Worm (Caenorhabditis elegans): ENCODE results near the gene F57F5.3.

F57F5.3 gene

DNA sequence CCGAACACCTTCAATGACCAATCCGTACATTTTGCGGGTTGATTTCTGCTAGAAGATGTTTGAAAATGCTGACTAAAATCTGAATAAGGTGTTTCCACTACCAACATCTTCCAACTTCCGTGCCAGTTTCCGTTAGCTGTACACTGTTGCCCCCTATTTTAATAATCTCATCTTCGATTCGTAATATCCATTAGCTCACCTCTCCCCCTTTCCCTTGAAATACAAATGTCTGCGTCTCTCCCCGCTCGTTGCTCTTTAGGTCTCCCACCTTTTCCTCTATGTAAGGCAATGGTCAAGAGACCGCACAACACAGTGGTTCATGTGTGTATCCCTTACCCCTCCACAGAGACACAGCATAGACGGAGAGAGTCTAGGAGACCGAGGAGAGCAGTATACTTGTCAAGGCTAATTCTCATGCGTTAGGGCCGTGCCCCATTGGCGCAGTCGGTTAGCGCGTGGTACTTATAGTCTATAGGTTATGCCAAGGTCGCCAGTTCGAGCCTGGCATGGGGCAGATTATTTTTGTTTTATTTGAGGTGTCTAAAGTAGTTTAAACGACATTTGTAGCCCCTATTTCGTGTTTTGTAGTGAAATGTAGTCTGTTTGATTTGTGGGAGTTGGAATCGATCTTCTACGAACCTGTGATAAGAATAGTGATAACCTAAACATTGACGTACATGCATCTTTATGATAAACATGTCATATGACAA, 4.5 kb downstream of the F57F5.3 start, which contains the start of gene gcy-33 (continued):
- peak; percentile 68 for TF ChIP-seq hsf-1 (GFP tag; IDR thresholded peaks at IDR 0.05)
- peak; percentile 55 to 92 for TF ChIP-seq rec-8 (tag; optimal IDR thresholded peaks at IDR 0.05)
- peak; percentile 86 for TF ChIP-seq ceh-27 (GFP tag; optimal IDR thresholded peaks at IDR 0.05)
- peak; percentile 80 for TF ChIP-seq mcd-1 (GFP tag; IDR thresholded peaks at IDR 0.05)
- peak in 1 of 3 experiments; percentile 85 for TF ChIP-seq lin-35 (GFP tag; optimal IDR thresholded peaks at IDR 0.05)
- TF ChIP-seq F52B5.7 (tag; optimal IDR thresholded peaks at IDR 0.05), result peak; percentile 85
- no peak for TF ChIP-seq F57C9.4 (tag; optimal IDR thresholded peaks at IDR 0.05)
- 0 out of 2 replicates have a peak, but pooled peaks have one; percentile 54 for TF ChIP-seq K11D2.4 (GFP tag; IDR thresholded peaks at IDR 0.05)
- 0 out of 2 replicates have a peak, but pooled peaks have one; percentile 62 for TF ChIP-seq aptf-3 (GFP tag; IDR thresholded peaks at IDR 0.05)
- TF ChIP-seq egl-18 (GFP tag; IDR thresholded peaks at IDR 0.05), result no peak
- peak; percentile 92 for TF ChIP-seq Y56A3A.18 (GFP tag; IDR thresholded peaks at IDR 0.05)
- peak; percentile 12; the same call in 1 of the 2 replicates for TF ChIP-seq ceh-40 (GFP tag; IDR thresholded peaks at IDR 0.05)
- no peak for TF ChIP-seq snpc-4 (GFP tag; optimal IDR thresholded peaks at IDR 0.05)
- TF ChIP-seq snpc-4 (tag; optimal IDR thresholded peaks at IDR 0.05), result peak; percentile 42 to 87 (median 76)
- peak; percentile 77 for TF ChIP-seq ztf-25 (GFP tag; IDR thresholded peaks at IDR 0.05)
- peak; percentile 81 for TF ChIP-seq nhr-27 (tag; optimal IDR thresholded peaks at IDR 0.05)
- no peak for TF ChIP-seq F55B11.4 (tag; optimal IDR thresholded peaks at IDR 0.05; ENCODE audit: borderline replicate concordance, insufficient read depth)
- TF ChIP-seq bed-1 (GFP tag; IDR thresholded peaks at IDR 0.05), result no peak
- TF ChIP-seq repo-1 (tag; optimal IDR thresholded peaks at IDR 0.05), result peak; percentile 93
- peak; percentile 95 for TF ChIP-seq nfyb-1 (GFP tag; IDR thresholded peaks at IDR 0.05)
- TF ChIP-seq let-526 (GFP tag; IDR thresholded peaks at IDR 0.05), result peak; percentile 77
- TF ChIP-seq nhr-179 (tag; optimal IDR thresholded peaks at IDR 0.05), result peak; percentile 61
- peak; percentile 90 for TF ChIP-seq egl-44 (GFP tag; IDR thresholded peaks at IDR 0.05)
- peak; percentile 66 for TF ChIP-seq akir-1 (GFP tag; optimal IDR thresholded peaks at IDR 0.05)
- peak; percentile 63; the same call in 1 of the 2 replicates for TF ChIP-seq ztf-6 (GFP tag; IDR thresholded peaks at IDR 0.05)
- no peak for TF ChIP-seq ceh-79 (tag; optimal IDR thresholded peaks at IDR 0.05)
- TF ChIP-seq ztf-18 (tag; optimal IDR thresholded peaks at IDR 0.05), result peak; percentile 75
- peak; percentile 89 for TF ChIP-seq die-1 (tag; optimal IDR thresholded peaks at IDR 0.05)
- peak; percentile 87 for TF ChIP-seq lin-40 (tag; optimal IDR thresholded peaks at IDR 0.05)
- peak; percentile 29; the same call in 1 of the 2 replicates for TF ChIP-seq F33H1.4 (GFP tag; IDR thresholded peaks at IDR 0.05)
- TF ChIP-seq madf-3 (GFP tag; IDR thresholded peaks at IDR 0.05), result peak; percentile 91
- peak; percentile 54; the same call in 1 of the 2 replicates for TF ChIP-seq Y95B8A.8 (GFP tag; IDR thresholded peaks at IDR 0.05)
- peak; percentile 41 to 76 for TF ChIP-seq let-607 (tag; optimal IDR thresholded peaks at IDR 0.05)
- TF ChIP-seq Y53G8AR.9 (GFP tag; conservative IDR thresholded peaks at IDR 0.05), result peak; percentile 66; the same call in 1 of the 2 replicates

DNA sequence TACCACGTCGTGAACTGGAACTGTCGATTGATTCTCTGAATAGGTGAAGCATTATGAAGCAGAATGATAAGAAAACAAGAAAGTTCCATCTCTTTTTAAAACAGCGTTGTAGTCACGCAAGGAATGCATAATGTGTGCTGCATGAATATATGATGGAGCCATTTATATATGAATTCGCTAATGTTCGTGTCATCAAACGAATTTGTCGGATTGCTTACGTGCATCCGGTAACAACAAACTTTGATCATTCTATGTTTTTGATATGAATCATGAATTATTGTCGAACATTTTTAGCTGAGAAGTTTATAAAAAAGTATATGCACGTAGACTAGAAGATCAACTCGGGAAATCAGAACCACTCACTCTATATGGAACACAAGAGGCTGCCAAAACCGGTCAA, 9.0 kb downstream of the F57F5.3 start:
- TF ChIP-seq mxl-1 (tag; optimal IDR thresholded peaks at IDR 0.05) (no peak), nfya-2 (GFP tag; IDR thresholded peaks at IDR 0.05) (no peak), F33H1.4 (GFP tag; IDR thresholded peaks at IDR 0.05) (no peak), B0261.1 (tag; optimal IDR thresholded peaks at IDR 0.05) (no peak), unc-130 (GFP tag; optimal IDR thresholded peaks at IDR 0.05) (no peak), zim-3 (tag; optimal IDR thresholded peaks at IDR 0.05) (no peak), hmg-20 (GFP tag; IDR thresholded peaks at IDR 0.05) (no peak), lin-35 (GFP tag; optimal IDR thresholded peaks at IDR 0.05) (no peak), ztf-26 (tag; optimal IDR thresholded peaks at IDR 0.05) (no peak), lin-26 (GFP tag; IDR thresholded peaks at IDR 0.05) (no peak), mel-28 (tag; optimal IDR thresholded peaks at IDR 0.05; ENCODE audit: borderline replicate concordance) (no peak), somi-1 (GFP tag; optimal IDR thresholded peaks at IDR 0.05) (no peak), B0019.2 (GFP tag; conservative IDR thresholded peaks at IDR 0.05) (no peak), die-1 (tag; optimal IDR thresholded peaks at IDR 0.05) (no peak)
